Worm (Caenorhabditis elegans) whole organism, dauer: ENCODE data around the gene math-8.

Experiments
- unc-62 ChIP-seq: sonication (generic microtip); optimal IDR thresholded peaks from 2 replicates; lab custom pipeline; 2017; ENCODE audit warnings: missing biosample characterization, missing genetic modification reagents, missing genetic modification characterization

math-8 gene

ce11 chrII:1889071-1889470, at the start of gene math-8:
TSS of gene math-8 (minus strand) at chrII:1889171.
- no peak for TF ChIP-seq unc-62 (GFP tag; lab: Kevin White, UChicago)

ce11 chrII:1928578-1928977, 39.6 kb upstream of the math-8 start:
- no peak for TF ChIP-seq unc-62 (GFP tag; lab: Kevin White, UChicago)

DNA sequence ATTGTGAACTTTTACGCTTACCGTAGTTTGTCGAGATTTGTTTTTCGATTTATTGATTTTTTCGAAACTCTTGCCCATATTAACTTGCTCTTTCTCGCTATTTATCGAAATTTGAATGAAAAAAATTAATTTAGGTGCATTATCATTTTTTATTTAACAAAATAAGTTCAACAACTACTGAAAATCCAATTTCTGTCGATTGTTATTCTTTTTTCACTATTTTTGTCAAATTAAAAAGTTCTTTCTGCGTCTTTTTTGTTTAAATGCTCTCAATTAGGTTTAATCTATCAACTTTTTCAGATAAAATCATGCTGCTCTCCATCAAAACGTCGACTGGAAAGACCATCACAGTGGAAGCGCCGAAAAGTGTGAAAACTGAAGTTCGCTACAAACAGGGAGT, 37.2 kb upstream of the math-8 start, which contains the start of gene F52C6.2:
Gene F52C6.2, plus strand, starts transcription at position 301 of the 400 bp plus-strand sequence.
- no peak for TF ChIP-seq unc-62 (GFP tag; lab: Kevin White, UChicago)

DNA sequence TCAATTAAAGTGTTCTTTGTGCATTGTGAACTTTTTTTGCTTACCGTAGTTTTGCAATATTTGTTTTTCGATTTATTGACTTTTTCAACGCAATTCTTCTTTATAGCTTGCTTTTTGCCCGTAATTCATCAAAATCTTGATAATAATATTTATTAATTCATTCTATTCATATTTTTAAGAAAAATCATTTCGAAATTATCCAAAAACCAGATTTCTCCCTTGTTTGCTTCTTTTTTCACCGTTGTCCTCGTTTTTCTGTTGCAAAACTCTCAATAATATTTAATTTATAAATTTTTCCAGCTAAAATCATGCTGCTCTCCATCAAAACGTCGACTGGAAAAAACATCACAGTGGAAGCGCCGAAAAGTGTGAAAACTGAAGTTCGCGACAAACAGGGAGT, 35.5 kb upstream of the math-8 start, which contains the start of gene F52C6.3:
Gene F52C6.3, plus strand, starts transcription at position 301 of the 400 bp plus-strand sequence.
- TF ChIP-seq unc-62 (GFP tag; lab: Kevin White, UChicago), result no peak

- TF ChIP-seq unc-62 (GFP tag; lab: Kevin White, UChicago), result no peak
These were observed 33.8 kb upstream of the math-8 start, which contains the start of the genes bath-2 and F52C6.4 for ce11 chrII:1922665-1923187. TSS of gene bath-2 (minus strand) at chrII:1922765. TSS of gene F52C6.4 (plus strand) at chrII:1923137.

DNA sequence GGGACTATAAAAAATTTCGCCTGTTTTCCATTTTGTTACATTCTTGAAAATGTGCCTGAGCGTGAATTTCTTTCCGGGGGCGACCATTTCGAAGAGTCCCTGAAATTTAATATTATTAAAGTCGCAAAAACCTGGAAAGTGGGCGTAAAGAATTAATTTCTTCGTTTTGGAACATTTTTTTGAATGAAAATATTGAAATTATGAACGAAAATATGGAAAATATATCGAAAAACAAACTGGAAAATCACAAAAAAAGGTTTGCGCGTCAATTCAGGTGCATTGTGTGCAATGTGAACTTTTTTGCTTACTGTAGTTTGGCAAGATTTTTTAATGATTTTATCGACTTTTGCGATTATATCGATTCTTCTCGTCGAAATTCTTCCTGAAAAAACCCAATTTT, 32.0 kb upstream of the math-8 start, which contains the start of gene bath-7:
Gene bath-7, minus strand, starts transcription at position 101 of the 400 bp plus-strand sequence.
- no peak for TF ChIP-seq unc-62 (GFP tag; lab: Kevin White, UChicago)

DNA sequence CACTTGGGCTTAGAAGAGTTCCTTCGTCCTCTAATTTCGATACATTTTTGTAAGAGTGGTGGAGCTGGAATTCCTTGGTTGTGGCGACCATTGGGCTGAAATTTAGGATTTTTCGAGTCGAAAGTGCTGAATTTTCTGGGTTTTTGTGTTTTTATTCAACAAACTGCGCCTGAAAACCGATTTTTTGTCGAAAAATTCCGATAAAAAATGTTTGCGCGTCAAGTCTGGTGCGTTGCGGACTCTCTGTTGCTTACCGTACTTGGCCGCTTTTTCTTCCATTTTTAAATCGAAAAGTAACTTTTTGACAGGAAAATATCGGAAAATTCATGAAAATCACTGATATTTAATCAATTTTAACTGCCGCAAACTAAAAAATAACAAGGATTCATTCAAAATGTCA, 28.9 kb upstream of the math-8 start, which contains the start of gene bath-4:
Gene bath-4, minus strand, starts transcription at position 101 of the 400 bp plus-strand sequence.
- TF ChIP-seq unc-62 (GFP tag; lab: Kevin White, UChicago), result no peak

DNA sequence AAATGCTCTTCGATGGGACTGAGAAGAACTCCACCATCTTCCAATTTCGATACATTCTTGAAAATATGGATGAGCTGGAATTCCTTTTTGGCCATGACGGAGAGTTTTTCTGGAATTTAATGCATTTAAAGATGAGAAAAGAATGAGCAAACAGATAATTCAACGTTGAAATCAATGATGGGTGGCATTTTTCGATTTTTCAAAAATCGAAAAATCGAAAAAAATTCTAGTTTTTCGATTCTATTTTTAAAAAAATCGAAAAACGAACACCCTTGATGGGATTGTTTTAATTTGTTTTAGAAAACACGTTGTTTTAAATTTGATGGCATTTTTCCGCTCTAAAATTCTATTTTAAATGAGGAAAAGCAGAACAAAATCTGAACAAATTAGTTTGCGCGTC, 23.8 kb upstream of the math-8 start, which contains the start of gene math-31:
Gene math-31, minus strand, starts transcription at position 101 of the 400 bp plus-strand sequence.
- no peak for TF ChIP-seq unc-62 (GFP tag; lab: Kevin White, UChicago)

DNA sequence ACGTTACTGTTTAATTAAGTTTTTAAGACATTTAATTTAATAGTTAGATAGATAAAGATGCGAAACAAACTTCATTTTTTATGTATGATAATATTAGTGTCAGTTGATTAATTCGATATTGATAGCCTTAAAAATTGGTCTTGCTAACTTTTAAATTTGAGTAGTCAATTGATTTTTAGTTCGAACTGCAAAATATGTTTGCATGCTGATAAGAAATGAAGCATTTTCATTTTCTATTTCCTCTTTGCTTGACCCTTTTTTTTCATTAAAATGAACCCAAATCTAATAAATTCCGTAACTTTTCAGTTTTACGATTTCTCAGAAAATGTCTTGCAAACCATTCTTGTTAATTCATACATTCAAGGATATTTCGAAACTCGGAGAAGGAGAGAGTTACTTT, 16.1 kb upstream of the math-8 start, which contains the start of gene math-22:
Gene math-22, plus strand, starts transcription at position 301 of the 400 bp plus-strand sequence.
- TF ChIP-seq unc-62 (GFP tag; lab: Kevin White, UChicago), result no peak

- no peak for TF ChIP-seq unc-62 (GFP tag; lab: Kevin White, UChicago)
These were observed 13.0 kb upstream of the math-8 start, which contains the start of gene math-23 for ce11 chrII:1901981-1902380. TSS of gene math-23 (plus strand) at chrII:1902281.

DNA sequence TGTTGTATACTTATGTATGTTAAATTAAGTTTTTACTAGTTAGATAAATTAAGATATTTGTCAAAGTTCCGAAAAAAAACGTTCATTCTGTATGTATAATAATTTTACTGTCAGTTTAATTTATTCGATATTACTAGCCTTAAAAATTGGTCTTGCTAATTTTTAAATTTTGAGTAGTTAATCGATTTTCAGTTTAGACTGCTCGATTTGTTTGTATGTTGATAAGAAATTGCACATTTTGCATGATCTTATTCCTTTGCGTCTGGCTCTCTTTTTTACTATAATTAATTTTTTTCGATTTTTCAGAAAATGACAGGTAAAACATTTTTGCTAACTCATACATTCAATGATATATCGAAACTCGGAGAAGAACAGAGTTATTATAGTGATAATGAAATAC, 11.0 kb upstream of the math-8 start, which contains the start of gene math-24:
Gene math-24, plus strand, starts transcription at position 301 of the 400 bp plus-strand sequence.
- no peak for TF ChIP-seq unc-62 (GFP tag; lab: Kevin White, UChicago)

- no peak for TF ChIP-seq unc-62 (GFP tag; lab: Kevin White, UChicago)
These were observed 9.0 kb upstream of the math-8 start, which contains the start of gene C46F9.6 for ce11 chrII:1897936-1898335. TSS of gene C46F9.6 (plus strand) at chrII:1898236.

DNA sequence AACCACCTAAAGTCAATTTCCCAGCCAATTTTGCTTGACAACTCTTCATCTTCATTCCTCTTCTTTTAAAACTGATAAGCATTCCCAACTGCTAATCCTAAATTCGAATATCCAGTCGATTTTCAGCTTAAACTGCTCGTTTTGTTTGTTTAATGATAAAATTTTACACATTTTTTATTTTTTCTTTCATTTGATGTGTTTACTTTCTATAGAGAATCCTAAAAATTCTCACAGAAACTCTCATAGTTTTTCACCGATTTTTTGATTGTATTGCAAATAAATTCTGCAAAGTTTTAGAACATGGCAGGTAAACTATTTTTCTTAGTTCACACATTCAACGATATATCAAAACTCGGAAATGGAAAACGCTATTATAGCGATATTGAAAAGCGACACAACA, 6.8 kb upstream of the math-8 start, which contains the start of gene math-25:
Gene math-25, plus strand, starts transcription at position 301 of the 400 bp plus-strand sequence.
- no peak for TF ChIP-seq unc-62 (GFP tag; lab: Kevin White, UChicago)

DNA sequence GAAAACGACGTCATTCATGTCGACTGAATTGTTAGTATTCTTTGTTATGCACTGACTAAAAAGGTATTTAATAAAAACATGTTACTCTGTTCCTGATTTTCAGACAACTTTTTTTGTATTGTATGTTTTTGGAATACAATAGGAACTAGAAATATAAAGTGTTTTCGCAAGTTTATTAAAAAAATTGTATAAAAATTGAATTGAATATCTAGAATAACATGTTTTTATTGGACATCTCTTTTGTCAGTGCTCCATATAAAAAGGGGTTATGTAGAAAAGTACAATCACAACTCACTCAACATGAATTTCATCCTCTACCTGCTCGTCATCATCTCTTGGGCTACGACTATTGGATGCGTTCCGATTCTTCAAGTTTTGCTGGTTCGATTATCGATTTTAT, 6.3 kb upstream of the math-8 start, which contains the start of gene C46F9.5:
Gene C46F9.5, plus strand, starts transcription at position 301 of the 400 bp plus-strand sequence.
- TF ChIP-seq unc-62 (GFP tag; lab: Kevin White, UChicago), result no peak

- TF ChIP-seq unc-62 (GFP tag; lab: Kevin White, UChicago), result no peak
These were observed 4.9 kb upstream of the math-8 start, which contains the start of gene C16C4.1 for ce11 chrII:1893912-1894311. TSS of gene C16C4.1 (plus strand) at chrII:1894212.

- TF ChIP-seq unc-62 (GFP tag; lab: Kevin White, UChicago), result no peak
These were observed 1.7 kb upstream of the math-8 start, which contains the start of gene math-9 for ce11 chrII:1890682-1891081. TSS of gene math-9 (minus strand) at chrII:1890782.
